Worm (Caenorhabditis elegans) whole organism, L2 larva: ENCODE data around the gene C05G5.3.

Experiments
- ama-1 ChIP-seq: fragments of 150-350 bp; optimal IDR thresholded peaks from 2 replicates; lab custom pipeline; 2018; ENCODE audit warnings: inconsistent platforms
- blmp-1 ChIP-seq: sonication (generic microtip); optimal IDR thresholded peaks from 2 replicates; lab custom pipeline; 2017; ENCODE audit warnings: missing genetic modification characterization, mild to moderate bottlenecking, missing compliant biosample characterization, antibody characterized with exemption, moderate library complexity; ENCODE audit not compliant: insufficient read depth
- lin-13 ChIP-seq: fragments of 150-350 bp; optimal IDR thresholded peaks from 2 replicates; lab custom pipeline; 2014; ENCODE audit warnings: missing biosample characterization, missing genetic modification reagents, missing genetic modification characterization
- nhr-77 ChIP-seq: fragments of 150-350 bp; optimal IDR thresholded peaks from 2 replicates; lab custom pipeline; 2014; ENCODE audit warnings: missing biosample characterization, missing genetic modification characterization
- skn-1 ChIP-seq: sonication (generic microtip); optimal IDR thresholded peaks from 2 replicates; lab custom pipeline; 2017; ENCODE audit warnings: missing biosample characterization, missing genetic modification characterization
- sma-3 ChIP-seq: sonication (generic microtip); optimal IDR thresholded peaks from 2 replicates; lab custom pipeline; 2016; ENCODE audit warnings: missing genetic modification reagents, missing genetic modification characterization, missing compliant biosample characterization
- snpc-4 ChIP-seq: fragments of 150-350 bp; optimal IDR thresholded peaks from 2 replicates; lab custom pipeline; 2014; ENCODE audit warnings: missing biosample characterization, missing genetic modification characterization
- unc-62 ChIP-seq: fragments of 150-350 bp; optimal IDR thresholded peaks from 2 replicates; lab custom pipeline; 2014; ENCODE audit warnings: missing biosample characterization, missing genetic modification reagents, missing genetic modification characterization
- zag-1 ChIP-seq: fragments of 150-350 bp; optimal IDR thresholded peaks from 2 replicates; lab custom pipeline; 2014; ENCODE audit warnings: missing biosample characterization, missing genetic modification characterization
- ztf-4 ChIP-seq: fragments of 150-350 bp; optimal IDR thresholded peaks from 2 replicates; lab custom pipeline; 2014; ENCODE audit warnings: missing biosample characterization, missing genetic modification characterization

ce11 chrX:14751911-14752310, at the start of gene C05G5.3:
- TF ChIP-seq unc-62: no peak
- no peak for TF ChIP-seq snpc-4 (tag; lab: Kevin White, UChicago)
- TF ChIP-seq ama-1 (lab: Kevin White, UChicago): no peak
- no peak for TF ChIP-seq nhr-77 (tag; lab: Kevin White, UChicago)
- no peak for TF ChIP-seq ztf-4
- TF ChIP-seq blmp-1 (tag; lab: Kevin White, UChicago): no peak
- no peak for TF ChIP-seq lin-13 (GFP tag; lab: Kevin White, UChicago)
- no peak for TF ChIP-seq skn-1 (tag; lab: Kevin White, UChicago)
- TF ChIP-seq zag-1: no peak
- no peak for TF ChIP-seq sma-3 (GFP tag; lab: Kevin White, UChicago)
